Worm (Caenorhabditis elegans) whole organism, L1 larva: ENCODE data around the gene bbs-5.

Source experiments
- ama-1 ChIP-seq: fragments of 150-350 bp; optimal IDR thresholded peaks from 2 replicates; lab custom pipeline; 2014
- nhr-71 ChIP-seq: sonication (generic microtip); optimal IDR thresholded peaks from 2 replicates; lab custom pipeline; 2016; ENCODE audit warnings: mild to moderate bottlenecking, missing genetic modification characterization, moderate library complexity, missing compliant biosample characterization

The bbs-5 gene

DNA sequence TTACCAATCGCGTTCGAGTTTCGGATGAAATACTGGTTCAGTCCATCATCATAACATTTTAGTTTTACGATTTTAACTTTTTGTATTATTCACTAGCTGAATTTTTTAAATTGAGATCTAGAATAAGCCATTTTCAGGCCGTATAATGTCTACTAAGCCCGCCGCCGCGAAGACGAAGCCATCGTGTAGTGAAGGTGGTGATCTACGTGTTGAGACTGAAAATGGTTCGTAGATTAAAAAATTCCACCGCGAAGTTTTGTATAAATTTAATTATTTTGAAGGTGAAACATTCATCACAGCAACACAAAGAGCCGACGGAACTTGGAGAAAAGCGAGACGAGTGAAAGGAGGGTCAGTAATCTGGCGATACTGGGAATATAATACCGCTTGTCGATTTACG, 51.9 kb downstream of the bbs-5 start, which contains the start of gene T20G5.9:
T20G5.9 (plus strand) TSS at position 138 of the 400 bp plus-strand sequence.
- TF ChIP-seq ama-1 (lab: Kevin White, UChicago), result peak; percentile 19
- no peak for TF ChIP-seq nhr-71 (tag; lab: Kevin White, UChicago)
